Worm (Caenorhabditis elegans) whole organism, L3 larva: ENCODE results near the gene srg-4.

Experiments used
- elt-1 ChIP-seq: fragments of 150-350 bp; optimal IDR thresholded peaks from 2 replicates; lab custom pipeline; 2014; ENCODE audit warnings: missing biosample characterization, missing genetic modification characterization
- elt-2 ChIP-seq: sonication (generic microtip); optimal IDR thresholded peaks from 2 replicates; lab custom pipeline; 2016; ENCODE audit warnings: missing genetic modification reagents, mild to moderate bottlenecking, missing genetic modification characterization, missing compliant biosample characterization
- fkh-10 ChIP-seq: sonication (generic microtip); optimal IDR thresholded peaks from 2 replicates; lab custom pipeline; 2017; ENCODE audit warnings: missing biosample characterization, missing genetic modification reagents, missing genetic modification characterization
- fos-1 ChIP-seq: fragments of 150-350 bp; optimal IDR thresholded peaks from 2 replicates; lab custom pipeline; 2014; ENCODE audit warnings: missing biosample characterization, missing genetic modification characterization
- lin-39 ChIP-seq: fragments of 150-350 bp; optimal IDR thresholded peaks from 2 replicates; lab custom pipeline; 2018; ENCODE audit warnings: missing biosample characterization, missing genetic modification reagents, missing genetic modification characterization
- nhr-43 ChIP-seq: sonication (generic microtip); optimal IDR thresholded peaks from 2 replicates; lab custom pipeline; 2016; ENCODE audit warnings: mild to moderate bottlenecking, missing genetic modification characterization, missing compliant biosample characterization; ENCODE audit not compliant: poor library complexity, severe bottlenecking
- pqm-1 ChIP-seq: fragments of 150-350 bp; optimal IDR thresholded peaks from 2 replicates; lab custom pipeline; 2017; ENCODE audit warnings: missing biosample characterization, missing genetic modification characterization, inconsistent platforms
- unc-62 ChIP-seq: fragments of 150-350 bp; sonication (generic microtip); optimal IDR thresholded peaks from 4 replicates; lab custom pipeline; 2014; ENCODE audit warnings: missing biosample characterization, missing genetic modification reagents, missing genetic modification characterization

DNA sequence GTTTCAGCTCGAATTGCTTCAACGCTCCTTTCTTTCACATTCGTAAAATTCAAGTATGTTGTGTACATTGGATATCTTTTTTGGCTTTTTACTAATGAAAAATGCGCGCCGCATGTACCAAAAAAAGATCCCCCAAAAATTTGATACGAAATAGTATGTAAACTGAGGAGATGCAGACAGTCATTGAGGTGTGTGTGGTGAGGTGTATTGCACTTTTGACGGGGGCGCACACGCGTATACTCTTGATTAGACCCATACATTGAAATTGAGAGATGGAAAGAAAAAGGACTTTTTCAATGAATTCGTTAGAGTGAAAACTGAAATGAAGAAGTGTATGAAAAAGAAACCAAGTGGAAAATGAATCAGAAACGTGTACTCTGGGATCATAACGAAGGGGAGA lies 40.5 kb downstream of the srg-4 start:
- TF ChIP-seq elt-2: no peak
- no peak for TF ChIP-seq lin-39 (tag; lab: Kevin White, UChicago)
- no peak for TF ChIP-seq unc-62 (GFP tag; lab: Kevin White, UChicago)
- TF ChIP-seq pqm-1: no peak
- no peak for TF ChIP-seq fkh-10 (GFP tag; lab: Kevin White, UChicago)
- TF ChIP-seq nhr-43 (tag; lab: Kevin White, UChicago): no peak
- no peak for TF ChIP-seq elt-1 (tag; lab: Kevin White, UChicago)
- TF ChIP-seq fos-1 (tag; lab: Kevin White, UChicago): no peak
